Worm (Caenorhabditis elegans) whole organism, midembryonic: ENCODE measurements around the gene F07G6.2.

Experiments
- flt-1 ChIP-seq: fragments of 200-800 bp; sonication (Bioruptor generic); IDR thresholded peaks from 2 replicates; pipeline ENCODE4 v1.3.6; 2022; ENCODE audit warnings: missing genetic modification characterization, missing compliant biosample characterization
- klf-2 ChIP-seq: fragments of 200-800 bp; sonication (Bioruptor generic); conservative IDR thresholded peaks from 2 replicates; pipeline ENCODE4 v1.3.6; 2022; ENCODE audit warnings: missing genetic modification reagents, missing genetic modification characterization, missing compliant biosample characterization
- ref-1 ChIP-seq: fragments of 200-800 bp; sonication (Bioruptor generic); conservative IDR thresholded peaks from 2 replicates; pipeline ENCODE4 v1.3.6; 2022; ENCODE audit warnings: missing genetic modification reagents, missing genetic modification characterization, missing compliant biosample characterization
- tab-1 ChIP-seq: fragments of 200-800 bp; sonication (Bioruptor generic); IDR thresholded peaks from 2 replicates; pipeline ENCODE4 v1.3.6; 2022; ENCODE audit warnings: missing genetic modification characterization, missing compliant biosample characterization
- ztf-29 ChIP-seq: fragments of 200-800 bp; sonication (Bioruptor generic); IDR thresholded peaks from 2 replicates; pipeline ENCODE4 v1.3.6; 2022; ENCODE audit warnings: missing genetic modification reagents, missing genetic modification characterization, missing compliant biosample characterization

DNA sequence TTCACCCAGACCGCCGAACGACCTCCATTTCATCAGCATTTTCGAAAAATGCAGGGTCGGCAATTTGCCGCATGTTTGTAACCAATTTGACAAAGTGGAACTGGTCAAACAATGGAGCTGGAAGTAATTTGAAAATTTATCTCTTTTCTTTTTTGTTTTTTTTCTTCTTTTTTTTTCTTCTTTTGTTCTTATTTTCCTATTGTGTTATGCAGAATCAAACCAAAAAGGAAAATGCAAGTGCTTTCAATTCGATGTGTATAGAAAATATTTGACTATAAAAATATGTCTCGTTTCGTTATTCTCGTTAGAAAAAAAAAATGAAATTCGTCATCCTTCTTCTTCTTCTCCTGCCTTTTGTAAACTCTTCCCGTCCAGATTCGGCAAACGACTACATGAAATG lies 10.4 kb downstream of the F07G6.2 start, which contains the start of gene F07G6.10:
- TF ChIP-seq flt-1 (GFP tag; lab: Robert Waterston, UW), result no peak
- no peak for TF ChIP-seq tab-1
- no peak for TF ChIP-seq ztf-29 (GFP tag; lab: Robert Waterston, UW)
- no peak for TF ChIP-seq ref-1 (GFP tag; lab: Robert Waterston, UW)
- TF ChIP-seq klf-2, result no peak
